Fruit fly (Drosophila melanogaster) whole organism, embryonic: ENCODE measurements around the gene fd96Ca.

Experiments
- CG10654 ChIP-seq: fragments of 200-800 bp; sonication (Bioruptor generic); optimal IDR thresholded peaks from 2 replicates; lab custom pipeline; 2016; ENCODE audit warnings: missing biosample characterization, missing genetic modification characterization
- CG10979 ChIP-seq: fragments of 200-800 bp; sonication (Bioruptor generic); optimal IDR thresholded peaks from 2 replicates; lab custom pipeline; 2018; ENCODE audit warnings: missing biosample characterization, mild to moderate bottlenecking, missing genetic modification characterization, moderate library complexity
- CG11723 ChIP-seq: fragments of 200-800 bp; sonication (Bioruptor generic); optimal IDR thresholded peaks from 2 replicates; lab custom pipeline; 2017; ENCODE audit warnings: missing biosample characterization, mild to moderate bottlenecking, missing genetic modification characterization
- CG13287 ChIP-seq: fragments of 200-800 bp; sonication (Bioruptor generic); IDR thresholded peaks from 2 replicates; pipeline ENCODE4 v1.3.6; 2022; ENCODE audit warnings: missing biosample characterization, missing genetic modification characterization; ENCODE audit not compliant: partially characterized antibody
- CG13424 ChIP-seq: fragments of 200-800 bp; sonication (Bioruptor generic); optimal IDR thresholded peaks from 2 replicates; lab custom pipeline; 2019; ENCODE audit warnings: missing biosample characterization, mild to moderate bottlenecking, missing genetic modification characterization, moderate library complexity
- CG14860 ChIP-seq: fragments of 200-800 bp; sonication (Bioruptor generic); IDR thresholded peaks from 3 replicates; pipeline ENCODE4 v1.3.6; 2022; ENCODE audit warnings: missing biosample characterization, missing genetic modification characterization; ENCODE audit not compliant: partially characterized antibody
- CG15073 ChIP-seq: fragments of 200-800 bp; sonication (Bioruptor generic); optimal IDR thresholded peaks from 2 replicates; lab custom pipeline; 2016; ENCODE audit warnings: missing biosample characterization, missing genetic modification characterization
- CG16813 ChIP-seq: fragments of 200-800 bp; sonication (Bioruptor generic); IDR thresholded peaks from 3 replicates; pipeline ENCODE4 v1.3.6; 2022; ENCODE audit warnings: missing biosample characterization, missing genetic modification characterization; ENCODE audit not compliant: partially characterized antibody
- CG17186 ChIP-seq: fragments of 200-800 bp; sonication (Bioruptor generic); optimal IDR thresholded peaks from 3 replicates; lab custom pipeline; 2017; ENCODE audit warnings: missing biosample characterization, missing genetic modification reagents, missing genetic modification characterization
- CG18764 ChIP-seq: fragments of 200-800 bp; sonication (Bioruptor generic); optimal IDR thresholded peaks from 3 replicates; lab custom pipeline; 2016; ENCODE audit warnings: missing biosample characterization, missing genetic modification characterization
- CG30403 ChIP-seq: fragments of 200-800 bp; sonication (Bioruptor generic); optimal IDR thresholded peaks from 3 replicates; lab custom pipeline; 2016; ENCODE audit warnings: missing biosample characterization, missing genetic modification characterization
- CG31441 ChIP-seq: fragments of 200-800 bp; sonication (Bioruptor generic); IDR thresholded peaks from 2 replicates; pipeline ENCODE4 v1.3.6; 2022; ENCODE audit warnings: missing biosample characterization, missing genetic modification characterization
- CG3838 ChIP-seq: fragments of 200-800 bp; sonication (Bioruptor generic); optimal IDR thresholded peaks from 3 replicates; lab custom pipeline; 2016; ENCODE audit warnings: missing biosample characterization, missing genetic modification characterization
- CG3995 ChIP-seq: fragments of 200-800 bp; sonication (Bioruptor generic); optimal IDR thresholded peaks from 3 replicates; lab custom pipeline; 2016; ENCODE audit warnings: missing biosample characterization, missing genetic modification characterization
- CG7963 ChIP-seq: fragments of 200-800 bp; sonication (Bioruptor generic); IDR thresholded peaks from 3 replicates; pipeline ENCODE4 v1.3.6; 2022; ENCODE audit warnings: missing biosample characterization, missing genetic modification characterization; ENCODE audit not compliant: partially characterized antibody
- CG8290 ChIP-seq, 3 experiments: fragments of 200-800 bp; sonication (Bioruptor generic); optimal IDR thresholded peaks; 2 replicates each; lab custom pipeline; 2016 to 2019; ENCODE audit warnings: missing biosample characterization in 3 of 3, missing genetic modification characterization in 3 of 3, mild to moderate bottlenecking in 2 of 3, moderate library complexity in 1 of 3
- CG9437 ChIP-seq: fragments of 200-800 bp; sonication (Bioruptor generic); optimal IDR thresholded peaks from 2 replicates; lab custom pipeline; 2018; ENCODE audit warnings: missing biosample characterization, mild to moderate bottlenecking, missing genetic modification characterization
- CHES-1-like ChIP-seq: fragments of 200-800 bp; sonication (Bioruptor generic); optimal IDR thresholded peaks from 2 replicates; lab custom pipeline; 2016; ENCODE audit warnings: missing biosample characterization, missing genetic modification characterization
- Chrac-16 ChIP-seq: fragments of 200-800 bp; sonication (Bioruptor generic); optimal IDR thresholded peaks from 3 replicates; lab custom pipeline; 2016; ENCODE audit warnings: missing biosample characterization, missing genetic modification characterization
- Dll ChIP-seq: fragments of 200-800 bp; sonication (Bioruptor generic); IDR thresholded peaks from 4 replicates; pipeline ENCODE4 v1.3.6; 2022; ENCODE audit warnings: missing biosample characterization, missing genetic modification characterization; ENCODE audit not compliant: partially characterized antibody
- Doc3 ChIP-seq: fragments of 200-800 bp; sonication (Bioruptor generic); IDR thresholded peaks from 3 replicates; pipeline ENCODE4 v1.3.6; 2022; ENCODE audit warnings: missing biosample characterization, missing genetic modification characterization; ENCODE audit not compliant: partially characterized antibody
- Dref ChIP-seq: fragments of 200-800 bp; sonication (Bioruptor generic); IDR thresholded peaks from 2 replicates; pipeline ENCODE4 v1.3.6; 2022; ENCODE audit warnings: missing biosample characterization, missing genetic modification characterization
- E2f2 ChIP-seq: fragments of 200-800 bp; sonication (Bioruptor generic); IDR thresholded peaks from 2 replicates; pipeline ENCODE4 v1.3.6; 2022; ENCODE audit warnings: missing biosample characterization, missing genetic modification characterization
- Fer2 ChIP-seq: fragments of 200-800 bp; sonication (Bioruptor generic); optimal IDR thresholded peaks from 2 replicates; lab custom pipeline; 2018; ENCODE audit warnings: missing biosample characterization, mild to moderate bottlenecking, missing genetic modification characterization, moderate library complexity
- Hr39 ChIP-seq: fragments of >200 bp; optimal IDR thresholded peaks from 2 replicates; lab custom pipeline; 2017
- Nf-YB ChIP-seq: fragments of 200-800 bp; sonication (Bioruptor generic); optimal IDR thresholded peaks from 3 replicates; lab custom pipeline; 2019; ENCODE audit warnings: missing biosample characterization, mild to moderate bottlenecking, missing genetic modification characterization, moderate library complexity
- Opbp ChIP-seq: fragments of 200-800 bp; sonication (Bioruptor generic); IDR thresholded peaks from 3 replicates; pipeline ENCODE4 v1.3.6; 2022; ENCODE audit warnings: missing biosample characterization, missing genetic modification characterization; ENCODE audit not compliant: partially characterized antibody
- Scr ChIP-seq: fragments of 200-800 bp; sonication (Bioruptor generic); IDR thresholded peaks from 2 replicates; pipeline ENCODE4 v1.3.6; 2022; ENCODE audit warnings: missing biosample characterization, missing genetic modification characterization; ENCODE audit not compliant: partially characterized antibody
- YL-1 ChIP-seq: fragments of 200-800 bp; sonication (Bioruptor generic); optimal IDR thresholded peaks from 3 replicates; lab custom pipeline; 2017; ENCODE audit warnings: missing biosample characterization, mild to moderate bottlenecking, missing genetic modification characterization
- bbx ChIP-seq: fragments of 200-800 bp; sonication (Bioruptor generic); IDR thresholded peaks from 2 replicates; pipeline ENCODE4 v1.3.6; 2022; ENCODE audit warnings: missing biosample characterization, missing genetic modification characterization; ENCODE audit not compliant: partially characterized antibody
- cwo ChIP-seq: fragments of 200-800 bp; sonication (Bioruptor generic); optimal IDR thresholded peaks from 3 replicates; lab custom pipeline; 2017; ENCODE audit warnings: missing biosample characterization, missing genetic modification characterization, mild to moderate bottlenecking, moderate library complexity, missing genetic modification reagents
- da ChIP-seq: fragments of 200-800 bp; sonication (Bioruptor generic); optimal IDR thresholded peaks from 2 replicates; lab custom pipeline; 2016; ENCODE audit warnings: missing biosample characterization, missing genetic modification characterization
- dm ChIP-seq: fragments of 200-800 bp; sonication (Bioruptor generic); optimal IDR thresholded peaks from 3 replicates; lab custom pipeline; 2016; ENCODE audit warnings: missing biosample characterization, missing genetic modification characterization
- en ChIP-seq: fragments of 200-800 bp; sonication (Bioruptor generic); optimal IDR thresholded peaks from 2 replicates; lab custom pipeline; 2016; ENCODE audit warnings: missing biosample characterization, missing genetic modification characterization
- grau ChIP-seq: fragments of 200-800 bp; optimal IDR thresholded peaks from 3 replicates; lab custom pipeline; 2019; ENCODE audit warnings: missing biosample characterization, mild to moderate bottlenecking, missing genetic modification characterization, moderate library complexity
- gro ChIP-seq: fragments of 200-800 bp; sonication (Bioruptor generic); optimal IDR thresholded peaks from 2 replicates; lab custom pipeline; 2016; ENCODE audit warnings: missing biosample characterization, missing genetic modification characterization
- insv ChIP-seq, 2 experiments: fragments of 200-800 bp; sonication (Bioruptor generic); optimal IDR thresholded peaks; 3 replicates each; lab custom pipeline; 2016 to 2018; ENCODE audit warnings: missing biosample characterization in 2 of 2, missing genetic modification characterization in 2 of 2
- kni ChIP-seq: fragments of 200-800 bp; sonication (Bioruptor generic); optimal IDR thresholded peaks from 3 replicates; lab custom pipeline; 2017; ENCODE audit warnings: mild to moderate bottlenecking, missing biosample characterization, missing genetic modification reagents, missing genetic modification characterization
- lbe ChIP-seq: fragments of 200-800 bp; sonication (Bioruptor generic); optimal IDR thresholded peaks from 2 replicates; lab custom pipeline; 2016; ENCODE audit warnings: missing biosample characterization, mild to moderate bottlenecking, missing genetic modification characterization
- lola ChIP-seq, 3 experiments: fragments of >200 bp in 2 of 3; fragments of 200-800 bp in 1 of 3; sonication (Bioruptor generic) in 1 of 3; optimal IDR thresholded peaks; 2 replicates each; lab custom pipeline; 2017 to 2019; ENCODE audit warnings: missing biosample characterization in 3 of 3, missing genetic modification characterization in 3 of 3, mild to moderate bottlenecking in 1 of 3, moderate library complexity in 1 of 3
- mam ChIP-seq: fragments of 200-800 bp; sonication (Bioruptor generic); optimal IDR thresholded peaks from 3 replicates; lab custom pipeline; 2016; ENCODE audit warnings: missing biosample characterization, missing genetic modification characterization
- nerfin-1 ChIP-seq: fragments of 200-800 bp; sonication (Bioruptor generic); optimal IDR thresholded peaks from 3 replicates; lab custom pipeline; 2019; ENCODE audit warnings: missing biosample characterization, mild to moderate bottlenecking, missing genetic modification characterization, moderate library complexity
- prd ChIP-seq, 3 experiments: fragments of >200 bp in 2 of 3; fragments of 200-800 bp in 1 of 3; sonication (Bioruptor generic) in 1 of 3; optimal IDR thresholded peaks in 2 of 3; IDR thresholded peaks in 1 of 3; 2 replicates in 2 of 3; 3 replicates in 1 of 3; pipeline versions ENCODE4 v1.3.6 to Lab custom; 2017 to 2022; ENCODE audit warnings: missing biosample characterization in 1 of 3, missing genetic modification characterization in 1 of 3
- row ChIP-seq: fragments of 200-800 bp; sonication (Bioruptor generic); IDR thresholded peaks from 3 replicates; pipeline ENCODE4 v1.3.6; 2022; ENCODE audit warnings: missing biosample characterization, missing genetic modification characterization
- unc-4 ChIP-seq: fragments of 200-800 bp; sonication (Bioruptor generic); IDR thresholded peaks from 2 replicates; pipeline ENCODE4 v1.3.6; 2022; ENCODE audit warnings: missing biosample characterization, missing genetic modification characterization; ENCODE audit not compliant: partially characterized antibody
- unpg ChIP-seq: fragments of 200-800 bp; sonication (Bioruptor generic); optimal IDR thresholded peaks from 3 replicates; lab custom pipeline; 2018; ENCODE audit warnings: missing biosample characterization, mild to moderate bottlenecking, missing genetic modification characterization, moderate library complexity
- wek ChIP-seq: fragments of 200-800 bp; sonication (Bioruptor generic); optimal IDR thresholded peaks from 3 replicates; lab custom pipeline; 2018; ENCODE audit warnings: missing biosample characterization, mild to moderate bottlenecking, missing genetic modification characterization, moderate library complexity

fd96Ca gene

DNA sequence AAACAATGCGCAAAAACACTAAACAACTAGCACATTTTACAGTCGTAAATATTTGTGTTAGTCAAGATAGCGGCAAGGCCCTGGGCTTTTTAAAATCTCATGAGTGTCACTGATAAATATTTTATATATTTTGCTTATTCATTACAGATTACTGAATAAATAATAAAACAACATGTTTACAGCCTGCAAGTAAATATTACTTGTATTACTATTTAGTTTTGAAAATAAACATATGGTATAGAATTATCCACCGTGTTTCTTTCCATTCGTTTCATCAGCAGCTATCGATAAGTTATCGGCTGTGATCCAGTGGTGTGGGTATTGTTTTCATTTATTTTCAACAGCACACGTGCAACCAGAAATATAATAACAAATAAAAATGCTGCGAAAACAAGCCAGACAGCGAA is 7.9 kb upstream of the fd96Ca start, which contains the start of the genes shams and CG11920:
shams (minus strand) TSS at position 50 of the 407 bp plus-strand sequence.
CG11920 (plus strand) TSS at position 320 of the 407 bp plus-strand sequence.
- peak; percentile 59 for TF ChIP-seq lbe (GFP tag; lab: Kevin White, UChicago)
- no peak for TF ChIP-seq da
- peak in 1 of 3 experiments; percentile 25 for TF ChIP-seq lola (GFP tag; optimal IDR thresholded peaks at IDR 0.05; lab: Kevin White, UChicago)
- no peak for TF ChIP-seq CG15073
- TF ChIP-seq Chrac-16 = peak; percentile 1
- TF ChIP-seq CG3995 = peak; percentile 57
- TF ChIP-seq CG9437 (GFP tag; lab: Kevin White, UChicago) = peak; percentile 2
- TF ChIP-seq CG10979 (tag; lab: Kevin White, UChicago) = peak; percentile 13
- TF ChIP-seq row = peak; percentile 59
- peak; percentile 2 for TF ChIP-seq CG10654
- TF ChIP-seq mam (GFP tag; lab: Kevin White, UChicago) = no peak
- peak; percentile 77 for TF ChIP-seq wek (GFP tag; lab: Kevin White, UChicago)
- peak; percentile 40 for TF ChIP-seq cwo (GFP tag; lab: Kevin White, UChicago)
- peak; percentile 36 for TF ChIP-seq CG3838 (GFP tag; lab: Kevin White, UChicago)
- TF ChIP-seq Dref (GFP tag; lab: Robert Waterston, UW) = peak; percentile 71
- TF ChIP-seq CG13424 (tag; lab: Kevin White, UChicago) = peak; percentile 12
- no peak for TF ChIP-seq Hr39 (lab: Kevin White, UChicago)
- TF ChIP-seq CG11723 (GFP tag; lab: Kevin White, UChicago) = peak; percentile 26
- peak; percentile 20 for TF ChIP-seq CG8290 (GFP tag; optimal IDR thresholded peaks at IDR 0.05; lab: Kevin White, UChicago)
- peak in 1 of 2 experiments; percentile 16 for TF ChIP-seq CG8290 (tag; optimal IDR thresholded peaks at IDR 0.05; lab: Kevin White, UChicago)
- no peak for TF ChIP-seq Fer2 (tag; lab: Kevin White, UChicago)
- peak; percentile 32 for TF ChIP-seq grau (tag; lab: Kevin White, UChicago)
- peak; percentile 82 for TF ChIP-seq YL-1 (GFP tag; lab: Kevin White, UChicago)
- TF ChIP-seq Scr (GFP tag; lab: Robert Waterston, UW) = peak; percentile 66
- no peak for TF ChIP-seq CG18764 (GFP tag; lab: Kevin White, UChicago)
- peak; percentile 45; the same call in 1 of the 3 replicates for TF ChIP-seq CG14860 (GFP tag; lab: Robert Waterston, UW)
- TF ChIP-seq Nf-YB (GFP tag; lab: Kevin White, UChicago) = peak; percentile 24
- peak; percentile 29 for TF ChIP-seq unpg
- TF ChIP-seq en = no peak
- peak; percentile 58; the same call in 2 of the 3 replicates for TF ChIP-seq CG16813 (GFP tag; lab: Robert Waterston, UW)
- TF ChIP-seq Doc3 (GFP tag; lab: Robert Waterston, UW) = 0 out of 3 replicates have a peak, but pooled peaks have one; percentile 36
- peak; percentile 29 for TF ChIP-seq CG30403 (GFP tag; lab: Kevin White, UChicago)
- peak; percentile 48 for TF ChIP-seq nerfin-1 (tag; lab: Kevin White, UChicago)
- peak; percentile 47; the same call in 1 of the 3 replicates for TF ChIP-seq Opbp
- no peak for TF ChIP-seq kni (GFP tag; lab: Kevin White, UChicago)
- TF ChIP-seq dm (GFP tag; lab: Kevin White, UChicago) = peak; percentile 80
- peak; percentile 73; the same call in 3 of the 4 replicates for TF ChIP-seq Dll (GFP tag; lab: Robert Waterston, UW)
- peak; percentile 67 for TF ChIP-seq unc-4
- peak; percentile 33; the same call in 1 of the 2 replicates for TF ChIP-seq bbx (GFP tag; lab: Robert Waterston, UW)
- TF ChIP-seq CG17186 (GFP tag; lab: Kevin White, UChicago) = peak; percentile 14
- no peak for TF ChIP-seq CG31441 (GFP tag; lab: Robert Waterston, UW)
- peak; percentile 45; the same call in 1 of the 2 replicates for TF ChIP-seq E2f2 (GFP tag; lab: Robert Waterston, UW)
- TF ChIP-seq insv (GFP tag; optimal IDR thresholded peaks at IDR 0.05; lab: Kevin White, UChicago) = no peak
- no peak for TF ChIP-seq prd (optimal IDR thresholded peaks at IDR 0.05; lab: Kevin White, UChicago)
- TF ChIP-seq prd (GFP tag; IDR thresholded peaks at IDR 0.05; lab: Robert Waterston, UW) = no peak
- peak; percentile 74 for TF ChIP-seq CG13287 (GFP tag; lab: Robert Waterston, UW)
- no peak for TF ChIP-seq CHES-1-like
- peak; percentile 40 for TF ChIP-seq gro (GFP tag; lab: Kevin White, UChicago)
- TF ChIP-seq CG7963 = peak; percentile 39; the same call in 1 of the 3 replicates
